Worm (Caenorhabditis elegans): ENCODE measurements around the gene F55C9.11.
"Not testable (repeated sequence)": the region's sequence is repeated elsewhere in the genome, so short reads cannot be mapped to it uniquely, and the experiment has no call there.

Gene F55C9.11

ce11 chrV:19309591-19309990 is at the start of gene F55C9.11:
F55C9.11 (minus strand) TSS chrV:19309691.
- no peak for TF ChIP-seq unc-62 (GFP tag; optimal IDR thresholded peaks at IDR 0.05)

- no peak for TF ChIP-seq unc-62 (GFP tag; optimal IDR thresholded peaks at IDR 0.05)
These were observed 48.5 kb upstream of the F55C9.11 start for ce11 chrV:19358039-19358438.

ce11 chrV:19356717-19357116 is 47.2 kb upstream of the F55C9.11 start:
- TF ChIP-seq unc-62 (GFP tag; optimal IDR thresholded peaks at IDR 0.05): no peak

ce11 chrV:19355219-19355618 is 45.7 kb upstream of the F55C9.11 start:
- TF ChIP-seq unc-62 (GFP tag; optimal IDR thresholded peaks at IDR 0.05): no peak

- TF ChIP-seq unc-62 (GFP tag; optimal IDR thresholded peaks at IDR 0.05): no peak
These were observed 45.0 kb upstream of the F55C9.11 start for ce11 chrV:19354506-19354905.

ce11 chrV:19351944-19352343 is 42.5 kb upstream of the F55C9.11 start:
- TF ChIP-seq unc-62 (GFP tag; optimal IDR thresholded peaks at IDR 0.05): no peak

ce11 chrV:19337333-19337732 is 27.8 kb upstream of the F55C9.11 start:
- no peak for TF ChIP-seq unc-62 (GFP tag; optimal IDR thresholded peaks at IDR 0.05)

ce11 chrV:19329263-19329662 is 19.8 kb upstream of the F55C9.11 start, which contains the start of gene fbxb-65:
fbxb-65 (plus strand) TSS chrV:19329563.
- TF ChIP-seq unc-62 (GFP tag; optimal IDR thresholded peaks at IDR 0.05): no peak

ce11 chrV:19325436-19325835 is 15.9 kb upstream of the F55C9.11 start:
- no peak for TF ChIP-seq unc-62 (GFP tag; optimal IDR thresholded peaks at IDR 0.05)

- no peak for TF ChIP-seq unc-62 (GFP tag; optimal IDR thresholded peaks at IDR 0.05)
These were observed 12.9 kb upstream of the F55C9.11 start, which contains the start of gene C43D7.4 for ce11 chrV:19322387-19322786. C43D7.4 (minus strand) TSS chrV:19322487.

- no peak for TF ChIP-seq unc-62 (GFP tag; optimal IDR thresholded peaks at IDR 0.05)
These were observed 10.9 kb upstream of the F55C9.11 start, which contains the start of gene sdz-6 for ce11 chrV:19320385-19320784. sdz-6 (plus strand) TSS chrV:19320613.

- TF ChIP-seq unc-62 (GFP tag; optimal IDR thresholded peaks at IDR 0.05): no peak
These were observed 10.0 kb upstream of the F55C9.11 start, which contains the start of gene C43D7.7 for ce11 chrV:19319460-19319995. C43D7.7 (minus strand) TSS chrV:19319510.

- TF ChIP-seq unc-62 (GFP tag; optimal IDR thresholded peaks at IDR 0.05): not testable (repeated sequence)
These were observed 7.6 kb upstream of the F55C9.11 start, which contains the start of gene srh-208 for ce11 chrV:19317058-19317457. srh-208 (plus strand) TSS chrV:19317358.

ce11 chrV:19312975-19313374 is 3.5 kb upstream of the F55C9.11 start, which contains the start of gene fbxb-64:
fbxb-64 (plus strand) TSS chrV:19313275.
- no peak for TF ChIP-seq unc-62 (GFP tag; optimal IDR thresholded peaks at IDR 0.05)

ce11 chrV:19311391-19311790 is 1.9 kb upstream of the F55C9.11 start, which contains the start of gene C43D7.8:
C43D7.8 (minus strand) TSS chrV:19311491.
- TF ChIP-seq unc-62 (GFP tag; optimal IDR thresholded peaks at IDR 0.05): no peak

ce11 chrV:19308137-19308536 is 1.4 kb downstream of the F55C9.11 start:
- TF ChIP-seq unc-62 (GFP tag; optimal IDR thresholded peaks at IDR 0.05): no peak

ce11 chrV:19306906-19307305 is 2.6 kb downstream of the F55C9.11 start, which contains the start of gene F55C9.15:
F55C9.15 (minus strand) TSS chrV:19307006.
- no peak for TF ChIP-seq unc-62 (GFP tag; optimal IDR thresholded peaks at IDR 0.05)

All from whole organism, dauer.